Worm (Caenorhabditis elegans): Measurements from ENCODE around the gene F42A9.8.

DNA sequence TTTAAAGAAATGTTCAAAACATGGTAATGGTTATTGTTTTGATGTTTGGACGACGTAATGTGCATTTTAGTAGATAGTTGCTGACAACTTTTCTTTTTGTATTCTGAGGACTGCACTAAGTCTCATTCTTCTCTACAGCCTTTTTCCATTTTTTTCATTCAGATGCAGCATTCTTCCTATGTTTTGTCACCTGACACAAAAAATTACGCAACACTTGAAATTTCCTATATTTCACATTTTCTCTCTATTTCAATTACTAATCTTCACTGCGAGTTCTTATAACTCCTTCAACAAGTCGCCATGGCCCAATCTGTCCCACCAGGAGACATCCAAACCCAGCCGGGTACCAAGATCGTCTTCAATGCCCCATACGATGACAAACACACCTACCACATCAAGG, 47.4 kb downstream of the F42A9.8 start, which contains the start of gene Y59H11AM.1:
- no peak for TF ChIP-seq blmp-1 (tag; optimal IDR thresholded peaks at IDR 0.05)
- TF ChIP-seq ces-1 (GFP tag; optimal IDR thresholded peaks at IDR 0.05), result no peak
- no peak for TF ChIP-seq nhr-12 (tag; optimal IDR thresholded peaks at IDR 0.05)
- TF ChIP-seq lsy-2 (tag; optimal IDR thresholded peaks at IDR 0.05), result no peak
- TF ChIP-seq nhr-76 (tag; optimal IDR thresholded peaks at IDR 0.05), result no peak
- no peak for TF ChIP-seq pha-4 (tag; optimal IDR thresholded peaks at IDR 0.05)
- no peak for TF ChIP-seq unc-120 (tag; optimal IDR thresholded peaks at IDR 0.05; ENCODE audit: poor library complexity, severe bottlenecking)
- no peak for TF ChIP-seq snpc-4 (tag; optimal IDR thresholded peaks at IDR 0.05)
- TF ChIP-seq ztf-11 (tag; optimal IDR thresholded peaks at IDR 0.05), result no peak
- no peak for TF ChIP-seq elt-3 (tag; optimal IDR thresholded peaks at IDR 0.05)
